Fruit fly (Drosophila melanogaster) whole organism, adult: ENCODE data around the gene CG16800.

Source experiments
- CG14711 ChIP-seq: fragments of 200-800 bp; sonication (Bioruptor generic); optimal IDR thresholded peaks from 2 replicates; lab custom pipeline; 2018; ENCODE audit warnings: missing biosample characterization, mild to moderate bottlenecking, missing genetic modification characterization, moderate library complexity
- CG1620 ChIP-seq: fragments of 200-800 bp; sonication (Bioruptor generic); optimal IDR thresholded peaks from 2 replicates; lab custom pipeline; 2016; ENCODE audit warnings: missing biosample characterization, missing genetic modification characterization
- CG33017 ChIP-seq: fragments of 200-800 bp; sonication (Bioruptor generic); optimal IDR thresholded peaks from 2 replicates; lab custom pipeline; 2018; ENCODE audit warnings: missing biosample characterization, mild to moderate bottlenecking, missing genetic modification characterization, moderate library complexity
- CG5204 ChIP-seq: fragments of 200-800 bp; sonication (Bioruptor generic); optimal IDR thresholded peaks from 2 replicates; lab custom pipeline; 2016; ENCODE audit warnings: missing biosample characterization, missing genetic modification characterization
- Clk ChIP-seq: fragments of 200-800 bp; sonication (Bioruptor generic); optimal IDR thresholded peaks from 2 replicates; lab custom pipeline; 2017; ENCODE audit warnings: missing biosample characterization, missing genetic modification characterization
- Hr96 ChIP-seq: fragments of 200-800 bp; sonication (Bioruptor generic); optimal IDR thresholded peaks from 2 replicates; lab custom pipeline; 2016; ENCODE audit warnings: missing biosample characterization, missing genetic modification characterization
- bab1 ChIP-seq: fragments of 200-800 bp; sonication (Bioruptor generic); optimal IDR thresholded peaks from 3 replicates; lab custom pipeline; 2019; ENCODE audit warnings: missing biosample characterization, mild to moderate bottlenecking, missing genetic modification characterization, moderate library complexity
- cic ChIP-seq: fragments of 200-800 bp; sonication (Bioruptor generic); optimal IDR thresholded peaks from 2 replicates; lab custom pipeline; 2017; ENCODE audit warnings: missing biosample characterization, mild to moderate bottlenecking, missing genetic modification characterization, moderate library complexity
- cnc ChIP-seq, 2 experiments: fragments of >200 bp; optimal IDR thresholded peaks; 2 replicates each; lab custom pipeline; 2017
- kay ChIP-seq: fragments of 200-800 bp; sonication (Bioruptor generic); peaks from one replicate; lab custom pipeline; 2016; ENCODE audit warnings: missing biosample characterization, missing genetic modification characterization, borderline replicate concordance
- ovo ChIP-seq: fragments of 200-800 bp; sonication (Bioruptor generic); optimal IDR thresholded peaks from 2 replicates; lab custom pipeline; 2016; ENCODE audit warnings: missing biosample characterization, missing genetic modification characterization
- pad ChIP-seq: fragments of 200-800 bp; sonication (Bioruptor generic); optimal IDR thresholded peaks from 3 replicates; lab custom pipeline; 2017; ENCODE audit warnings: missing biosample characterization, missing genetic modification characterization, mild to moderate bottlenecking, moderate library complexity, missing genetic modification reagents
- toe ChIP-seq: fragments of 200-800 bp; sonication (Bioruptor generic); optimal IDR thresholded peaks from 2 replicates; lab custom pipeline; 2016; ENCODE audit warnings: missing biosample characterization, missing genetic modification characterization

DNA sequence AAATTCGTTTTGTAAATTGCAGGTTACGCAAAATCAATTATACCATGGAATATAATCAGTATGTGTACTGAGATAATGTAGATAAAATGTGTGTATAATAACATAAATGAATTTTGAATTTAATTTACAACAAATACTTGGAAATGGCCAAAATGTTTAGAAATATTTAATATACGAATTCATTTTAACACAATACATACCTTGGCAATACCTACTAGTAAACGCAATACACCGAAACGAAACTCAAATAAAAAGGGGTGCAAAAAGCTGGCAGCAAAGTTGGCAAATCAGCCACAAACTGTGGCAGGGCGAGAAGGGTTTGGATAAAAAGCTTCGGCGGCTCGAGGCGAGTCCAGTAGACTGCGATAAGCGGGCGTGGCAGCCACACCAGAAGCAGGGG, at the start of gene CG16800:
- no peak for TF ChIP-seq bab1
- TF ChIP-seq kay (GFP tag; lab: Kevin White, UChicago), result no peak
- TF ChIP-seq CG14711 (tag; lab: Kevin White, UChicago), result no peak
- no peak for TF ChIP-seq CG1620 (GFP tag; lab: Kevin White, UChicago)
- no peak for TF ChIP-seq toe (GFP tag; lab: Kevin White, UChicago)
- no peak for TF ChIP-seq Clk (GFP tag; lab: Kevin White, UChicago)
- no peak for TF ChIP-seq CG5204 (GFP tag; lab: Kevin White, UChicago)
- TF ChIP-seq cnc (optimal IDR thresholded peaks at IDR 0.05; lab: Kevin White, UChicago), result no peak
- no peak for TF ChIP-seq Hr96 (GFP tag; lab: Kevin White, UChicago)
- no peak for TF ChIP-seq cic (GFP tag; lab: Kevin White, UChicago)
- no peak for TF ChIP-seq ovo
- no peak for TF ChIP-seq CG33017 (tag; lab: Kevin White, UChicago)
- TF ChIP-seq pad, result no peak
